Worm (Caenorhabditis elegans) whole organism, L1 larva: Measurements from ENCODE around the gene R10H10.4.

Source experiments
- C04F5.9 ChIP-seq: sonication (generic microtip); optimal IDR thresholded peaks from 2 replicates; lab custom pipeline; 2016; ENCODE audit warnings: missing genetic modification characterization, missing compliant biosample characterization
- C16A3.4 ChIP-seq: fragments of 150-350 bp; optimal IDR thresholded peaks from 2 replicates; lab custom pipeline; 2014; ENCODE audit warnings: missing biosample characterization, missing genetic modification characterization
- C34B4.2 ChIP-seq: sonication (generic microtip); optimal IDR thresholded peaks from 2 replicates; lab custom pipeline; 2017; ENCODE audit warnings: mild to moderate bottlenecking, missing genetic modification characterization, missing compliant biosample characterization
- F16B12.6 ChIP-seq: fragments of 150-350 bp; optimal IDR thresholded peaks from 2 replicates; lab custom pipeline; 2014; ENCODE audit warnings: missing biosample characterization, missing genetic modification characterization
- Y116A8C.19 ChIP-seq: sonication (generic microtip); optimal IDR thresholded peaks from 2 replicates; lab custom pipeline; 2016; ENCODE audit warnings: missing compliant biosample characterization, missing genetic modification characterization, borderline replicate concordance
- alr-1 ChIP-seq: fragments of 200-800 bp; sonication (Bioruptor generic); optimal IDR thresholded peaks from 2 replicates; lab custom pipeline; 2018; ENCODE audit warnings: borderline replicate concordance, mild to moderate bottlenecking, missing genetic modification characterization, missing compliant biosample characterization
- ceh-63 ChIP-seq: fragments of 200-800 bp; sonication (Bioruptor generic); optimal IDR thresholded peaks from 2 replicates; lab custom pipeline; 2018; ENCODE audit warnings: mild to moderate bottlenecking, missing genetic modification characterization, missing compliant biosample characterization
- ceh-8 ChIP-seq: fragments of 200-800 bp; sonication (Bioruptor generic); optimal IDR thresholded peaks from 2 replicates; lab custom pipeline; 2018; ENCODE audit warnings: mild to moderate bottlenecking, missing genetic modification characterization, moderate library complexity, missing compliant biosample characterization
- ceh-88 ChIP-seq: fragments of 200-800 bp; sonication (Bioruptor generic); IDR thresholded peaks from 2 replicates; pipeline ENCODE4 v1.3.6; 2022; ENCODE audit warnings: missing genetic modification characterization, missing compliant biosample characterization
- ces-1 ChIP-seq: fragments of 150-350 bp; optimal IDR thresholded peaks from 2 replicates; lab custom pipeline; 2014; ENCODE audit warnings: missing biosample characterization, missing genetic modification reagents, missing genetic modification characterization
- dpl-1 ChIP-seq, 3 experiments: fragments of 150-350 bp in 2 of 3; sonication (generic microtip) in 1 of 3; optimal IDR thresholded peaks; 2 replicates each; lab custom pipeline; 2014 to 2017; ENCODE audit warnings: missing biosample characterization in 3 of 3, missing genetic modification characterization in 3 of 3, missing genetic modification reagents in 3 of 3
- dsc-1 ChIP-seq: sonication (generic microtip); optimal IDR thresholded peaks from 2 replicates; lab custom pipeline; 2016; ENCODE audit warnings: mild to moderate bottlenecking, missing genetic modification characterization, missing compliant biosample characterization
- efl-1 ChIP-seq, 4 experiments: fragments of 150-350 bp; optimal IDR thresholded peaks in 3 of 4; peaks in 1 of 4; 1 replicate in 1 of 4; 2 replicates in 3 of 4; lab custom pipeline; 2014; ENCODE audit warnings: missing biosample characterization in 2 of 4, missing genetic modification characterization in 2 of 4, missing genetic modification reagents in 2 of 4
- efl-3 ChIP-seq: fragments of 200-800 bp; sonication (Bioruptor generic); optimal IDR thresholded peaks from 2 replicates; lab custom pipeline; 2018; ENCODE audit warnings: mild to moderate bottlenecking, missing genetic modification characterization, missing compliant biosample characterization
- egl-13 ChIP-seq: sonication (generic microtip); optimal IDR thresholded peaks from 2 replicates; lab custom pipeline; 2016; ENCODE audit warnings: missing genotype, missing genetic modification reagents, missing genetic modification characterization, missing compliant biosample characterization
- elt-3 ChIP-seq, 6 experiments: fragments of 150-350 bp in 1 of 6; sonication (generic microtip); optimal IDR thresholded peaks; 2 replicates each; lab custom pipeline; 2017 to 2018; ENCODE audit warnings: missing biosample characterization in 6 of 6, missing genetic modification characterization in 6 of 6, inconsistent platforms in 1 of 6
- fkh-10 ChIP-seq: sonication (generic microtip); optimal IDR thresholded peaks from 2 replicates; lab custom pipeline; 2017; ENCODE audit warnings: missing biosample characterization, missing genetic modification reagents, missing genetic modification characterization
- fkh-4 ChIP-seq: sonication (generic microtip); optimal IDR thresholded peaks from 2 replicates; lab custom pipeline; 2016; ENCODE audit warnings: missing compliant biosample characterization, missing genetic modification characterization, borderline replicate concordance
- fos-1 ChIP-seq: fragments of 150-350 bp; optimal IDR thresholded peaks from 2 replicates; lab custom pipeline; 2014; ENCODE audit warnings: missing biosample characterization, missing genetic modification characterization
- grh-1 ChIP-seq: fragments of 200-800 bp; sonication (Bioruptor generic); IDR thresholded peaks from 2 replicates; pipeline ENCODE4 v1.3.6; 2022; ENCODE audit warnings: missing genetic modification reagents, missing genetic modification characterization, missing compliant biosample characterization
- hlh-17 ChIP-seq: fragments of 200-800 bp; sonication (Bioruptor generic); optimal IDR thresholded peaks from 2 replicates; lab custom pipeline; 2018; ENCODE audit warnings: missing genetic modification characterization, mild to moderate bottlenecking, missing compliant biosample characterization, moderate library complexity, borderline replicate concordance
- irx-1 ChIP-seq: sonication (generic microtip); optimal IDR thresholded peaks from 2 replicates; lab custom pipeline; 2016; ENCODE audit warnings: missing genetic modification characterization, missing compliant biosample characterization
- lin-13 ChIP-seq: fragments of 150-350 bp; optimal IDR thresholded peaks from 2 replicates; lab custom pipeline; 2014; ENCODE audit warnings: missing biosample characterization, missing genetic modification reagents, missing genetic modification characterization
- lin-14 ChIP-seq: fragments of 200-800 bp; sonication (Bioruptor generic); optimal IDR thresholded peaks from 2 replicates; lab custom pipeline; 2018; ENCODE audit warnings: mild to moderate bottlenecking, missing genetic modification characterization, moderate library complexity, missing compliant biosample characterization
- lin-39 ChIP-seq: fragments of 150-350 bp; optimal IDR thresholded peaks from 2 replicates; lab custom pipeline; 2014; ENCODE audit warnings: missing biosample characterization, missing genetic modification reagents, missing genetic modification characterization
- lsy-2 ChIP-seq, 2 experiments: fragments of 150-350 bp; optimal IDR thresholded peaks; 2 replicates each; lab custom pipeline; 2014; ENCODE audit warnings: missing biosample characterization in 2 of 2, missing genetic modification characterization in 2 of 2
- mab-9 ChIP-seq: fragments of 200-800 bp; sonication (Bioruptor generic); IDR thresholded peaks from 2 replicates; pipeline ENCODE4 v1.3.6; 2022; ENCODE audit warnings: missing genetic modification reagents, missing genetic modification characterization, missing compliant biosample characterization
- mdl-1 ChIP-seq, 2 experiments: fragments of 150-350 bp; optimal IDR thresholded peaks; 2 replicates each; lab custom pipeline; 2014 to 2017; ENCODE audit warnings: missing biosample characterization in 2 of 2, missing genetic modification characterization in 2 of 2, inconsistent platforms in 1 of 2
- mef-2 ChIP-seq: fragments of 150-350 bp; optimal IDR thresholded peaks from 2 replicates; lab custom pipeline; 2014; ENCODE audit warnings: missing biosample characterization, missing genetic modification characterization
- nhr-11 ChIP-seq: fragments of 150-350 bp; optimal IDR thresholded peaks from 2 replicates; lab custom pipeline; 2014; ENCODE audit warnings: missing biosample characterization, missing genetic modification characterization
- nhr-20 ChIP-seq: sonication (generic microtip); optimal IDR thresholded peaks from 2 replicates; lab custom pipeline; 2016; ENCODE audit warnings: mild to moderate bottlenecking, missing genetic modification characterization, missing compliant biosample characterization
- nhr-28 ChIP-seq: fragments of 150-350 bp; optimal IDR thresholded peaks from 2 replicates; lab custom pipeline; 2014; ENCODE audit warnings: missing biosample characterization, missing genetic modification characterization
- nhr-47 ChIP-seq: sonication (generic microtip); optimal IDR thresholded peaks from 2 replicates; lab custom pipeline; 2016; ENCODE audit warnings: mild to moderate bottlenecking, missing genetic modification characterization, moderate library complexity, missing compliant biosample characterization
- nhr-71 ChIP-seq: sonication (generic microtip); optimal IDR thresholded peaks from 2 replicates; lab custom pipeline; 2016; ENCODE audit warnings: mild to moderate bottlenecking, missing genetic modification characterization, moderate library complexity, missing compliant biosample characterization
- nhr-76 ChIP-seq: sonication (generic microtip); optimal IDR thresholded peaks from 2 replicates; lab custom pipeline; 2017; ENCODE audit warnings: missing biosample characterization, missing genetic modification characterization
- nhr-77 ChIP-seq: fragments of 150-350 bp; optimal IDR thresholded peaks from 2 replicates; lab custom pipeline; 2014; ENCODE audit warnings: missing biosample characterization, missing genetic modification characterization
- nhr-84 ChIP-seq: sonication (generic microtip); optimal IDR thresholded peaks from 2 replicates; lab custom pipeline; 2017; ENCODE audit warnings: missing biosample characterization, missing genetic modification characterization
- nhr-90 ChIP-seq: sonication (generic microtip); optimal IDR thresholded peaks from 2 replicates; lab custom pipeline; 2016; ENCODE audit warnings: mild to moderate bottlenecking, missing genetic modification characterization, missing compliant biosample characterization; ENCODE audit not compliant: poor library complexity
- pax-3 ChIP-seq: fragments of 200-800 bp; sonication (Bioruptor generic); optimal IDR thresholded peaks from 2 replicates; lab custom pipeline; 2018; ENCODE audit warnings: mild to moderate bottlenecking, missing genetic modification characterization, moderate library complexity, missing compliant biosample characterization
- pqm-1 ChIP-seq: sonication (generic microtip); optimal IDR thresholded peaks from 3 replicates; lab custom pipeline; 2017; ENCODE audit warnings: missing biosample characterization, missing genetic modification characterization
- skn-1 ChIP-seq: fragments of 150-350 bp; optimal IDR thresholded peaks from 2 replicates; lab custom pipeline; 2014; ENCODE audit warnings: missing biosample characterization, missing genetic modification characterization
- sox-4 ChIP-seq: sonication (generic microtip); optimal IDR thresholded peaks from 2 replicates; lab custom pipeline; 2016; ENCODE audit warnings: missing genetic modification characterization, missing compliant biosample characterization
- sup-37 ChIP-seq: fragments of 200-800 bp; sonication (Bioruptor generic); optimal IDR thresholded peaks from 2 replicates; lab custom pipeline; 2018; ENCODE audit warnings: mild to moderate bottlenecking, missing genetic modification characterization, missing compliant biosample characterization
- swsn-7 ChIP-seq: sonication (generic microtip); optimal IDR thresholded peaks from 2 replicates; lab custom pipeline; 2016; ENCODE audit warnings: missing genetic modification characterization, missing compliant biosample characterization
- tbx-2 ChIP-seq: sonication (generic microtip); optimal IDR thresholded peaks from 2 replicates; lab custom pipeline; 2016; ENCODE audit warnings: missing genetic modification characterization, missing compliant biosample characterization
- unc-130 ChIP-seq: fragments of 150-350 bp; optimal IDR thresholded peaks from 2 replicates; lab custom pipeline; 2017; ENCODE audit warnings: missing biosample characterization, missing genetic modification characterization, inconsistent platforms
- vab-15 ChIP-seq: sonication (generic microtip); optimal IDR thresholded peaks from 2 replicates; lab custom pipeline; 2017; ENCODE audit warnings: missing genotype, mild to moderate bottlenecking, missing genetic modification characterization, missing compliant biosample characterization
- zag-1 ChIP-seq: fragments of 150-350 bp; optimal IDR thresholded peaks from 2 replicates; lab custom pipeline; 2014; ENCODE audit warnings: missing biosample characterization, missing genetic modification characterization
- zip-4 ChIP-seq: fragments of 200-800 bp; sonication (Bioruptor generic); optimal IDR thresholded peaks from 2 replicates; lab custom pipeline; 2018; ENCODE audit warnings: mild to moderate bottlenecking, missing genetic modification characterization, moderate library complexity, missing compliant biosample characterization
- ztf-11 ChIP-seq, 2 experiments: sonication (generic microtip); optimal IDR thresholded peaks; 2 replicates each; lab custom pipeline; 2016 to 2017; ENCODE audit warnings: missing genetic modification characterization in 2 of 2, missing biosample characterization in 1 of 2, missing compliant biosample characterization in 1 of 2

R10H10.4 gene

DNA sequence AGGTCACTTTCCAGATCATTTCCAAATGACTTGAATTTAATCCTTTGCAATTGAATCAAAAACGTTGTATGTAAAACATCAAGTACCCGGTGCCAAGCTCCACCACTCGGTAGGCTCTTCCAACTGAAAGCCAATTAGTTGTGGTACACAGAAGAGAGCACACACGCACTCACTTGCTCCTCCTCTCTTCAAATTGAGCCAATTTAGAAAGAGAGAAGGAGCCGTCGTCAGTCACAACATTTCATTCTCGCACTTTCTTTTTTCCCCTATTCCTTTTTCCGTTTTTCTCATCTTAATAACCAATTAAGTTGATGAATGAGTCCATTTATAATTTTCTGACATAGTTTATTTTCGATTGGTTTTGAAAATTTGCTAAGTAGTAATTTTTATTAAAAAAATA, 3.5 kb upstream of the R10H10.4 start:
- TF ChIP-seq sup-37 (GFP tag; lab: Kevin White, UChicago) (no peak), mab-9 (no peak), zag-1 (no peak), egl-13 (no peak), unc-130 (no peak), nhr-71 (tag; lab: Kevin White, UChicago) (peak; percentile 46), lsy-2 (tag; optimal IDR thresholded peaks at IDR 0.05; lab: Kevin White, UChicago) (peak in 1 of 2 experiments; percentile 19), ceh-8 (GFP tag; lab: Kevin White, UChicago) (peak; percentile 63), ceh-88 (no peak), nhr-28 (tag; lab: Kevin White, UChicago) (no peak), fkh-4 (tag; lab: Kevin White, UChicago) (no peak), alr-1 (no peak), grh-1 (no peak), ztf-11 (tag; optimal IDR thresholded peaks at IDR 0.05; lab: Kevin White, UChicago) (no peak), lin-14 (GFP tag; lab: Kevin White, UChicago) (peak; percentile 78), nhr-77 (no peak), hlh-17 (GFP tag; lab: Kevin White, UChicago) (no peak), mef-2 (tag; lab: Kevin White, UChicago) (no peak), fkh-10 (GFP tag; lab: Kevin White, UChicago) (peak; percentile 12), ceh-63 (GFP tag; lab: Kevin White, UChicago) (peak; percentile 12), irx-1 (tag; lab: Kevin White, UChicago) (no peak), C16A3.4 (tag; lab: Kevin White, UChicago) (no peak), efl-1 (optimal IDR thresholded peaks at IDR 0.05; lab: Kevin White, UChicago) (no peak), efl-1 (GFP tag; optimal IDR thresholded peaks at IDR 0.05 in 1 of 2; lab: Kevin White, UChicago) (no peak), mdl-1 (tag; optimal IDR thresholded peaks at IDR 0.05; lab: Kevin White, UChicago) (no peak), fos-1 (no peak), nhr-20 (no peak), nhr-47 (tag; lab: Kevin White, UChicago) (peak; percentile 34), zip-4 (GFP tag; lab: Kevin White, UChicago) (no peak), tbx-2 (tag; lab: Kevin White, UChicago) (peak; percentile 17), C34B4.2 (no peak), pqm-1 (tag; lab: Kevin White, UChicago) (no peak)
- TF ChIP-seq, all 84 proteins: peak for 8

DNA sequence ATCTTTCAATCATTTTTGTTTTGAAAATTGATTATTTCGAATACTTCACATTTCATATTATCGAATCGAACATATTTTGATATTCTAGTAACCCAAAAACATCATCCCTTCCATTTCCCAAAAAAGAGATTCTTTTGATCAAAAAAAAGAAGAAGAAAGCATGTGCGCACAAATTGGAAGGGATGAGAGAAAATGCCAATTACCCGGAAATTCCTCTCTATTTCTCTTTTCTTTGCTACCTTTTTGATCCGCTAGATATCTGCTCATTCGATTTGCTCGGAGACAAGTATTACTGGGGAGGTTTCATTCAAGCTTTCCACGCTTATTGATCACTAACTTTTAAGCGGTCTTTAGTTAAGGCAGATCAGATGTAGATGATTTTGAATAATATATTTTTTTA, 2.1 kb upstream of the R10H10.4 start:
- TF ChIP-seq dsc-1 (tag; lab: Kevin White, UChicago) = peak; percentile 54
- TF ChIP-seq lin-14 (GFP tag; lab: Kevin White, UChicago) = peak; percentile 77
- no peak for TF ChIP-seq skn-1 (tag; lab: Kevin White, UChicago)
- TF ChIP-seq nhr-11 (tag; lab: Kevin White, UChicago) = no peak
- no peak for TF ChIP-seq vab-15
- no peak for TF ChIP-seq sup-37 (GFP tag; lab: Kevin White, UChicago)
- TF ChIP-seq C34B4.2 = no peak
- TF ChIP-seq alr-1 = no peak
- no peak for TF ChIP-seq lin-39 (tag; lab: Kevin White, UChicago)
- peak; percentile 14 for TF ChIP-seq nhr-47 (tag; lab: Kevin White, UChicago)
- TF ChIP-seq hlh-17 (GFP tag; lab: Kevin White, UChicago) = no peak
- no peak for TF ChIP-seq swsn-7 (tag; lab: Kevin White, UChicago)
- no peak for TF ChIP-seq nhr-90 (tag; lab: Kevin White, UChicago)
- no peak for TF ChIP-seq nhr-28 (tag; lab: Kevin White, UChicago)
- no peak for TF ChIP-seq ces-1 (GFP tag; lab: Kevin White, UChicago)
- TF ChIP-seq pqm-1 (tag; lab: Kevin White, UChicago) = no peak
- no peak for TF ChIP-seq nhr-76 (tag; lab: Kevin White, UChicago)
- TF ChIP-seq lin-13 (GFP tag; lab: Kevin White, UChicago) = no peak
- TF ChIP-seq dpl-1 (GFP tag; optimal IDR thresholded peaks at IDR 0.05; lab: Kevin White, UChicago) = no peak
- peak; percentile 24 for TF ChIP-seq nhr-71 (tag; lab: Kevin White, UChicago)
- TF ChIP-seq efl-3 (GFP tag; lab: Kevin White, UChicago) = no peak
- no peak for TF ChIP-seq grh-1
- TF ChIP-seq nhr-77 = no peak
- no peak for TF ChIP-seq sox-4 (tag; lab: Kevin White, UChicago)
- no peak for TF ChIP-seq F16B12.6
- TF ChIP-seq ztf-11 (tag; optimal IDR thresholded peaks at IDR 0.05; lab: Kevin White, UChicago) = no peak
- TF ChIP-seq pax-3 (tag; lab: Kevin White, UChicago) = no peak
- TF ChIP-seq nhr-84 (tag; lab: Kevin White, UChicago) = no peak
- no peak for TF ChIP-seq C04F5.9
- no peak for TF ChIP-seq elt-3 (tag; optimal IDR thresholded peaks at IDR 0.05; lab: Kevin White, UChicago)
- no peak for TF ChIP-seq Y116A8C.19 (tag; lab: Kevin White, UChicago)
